Fruit fly (Drosophila melanogaster): Measurements from ENCODE around the gene Jhbp16.

Jhbp16 gene

DNA sequence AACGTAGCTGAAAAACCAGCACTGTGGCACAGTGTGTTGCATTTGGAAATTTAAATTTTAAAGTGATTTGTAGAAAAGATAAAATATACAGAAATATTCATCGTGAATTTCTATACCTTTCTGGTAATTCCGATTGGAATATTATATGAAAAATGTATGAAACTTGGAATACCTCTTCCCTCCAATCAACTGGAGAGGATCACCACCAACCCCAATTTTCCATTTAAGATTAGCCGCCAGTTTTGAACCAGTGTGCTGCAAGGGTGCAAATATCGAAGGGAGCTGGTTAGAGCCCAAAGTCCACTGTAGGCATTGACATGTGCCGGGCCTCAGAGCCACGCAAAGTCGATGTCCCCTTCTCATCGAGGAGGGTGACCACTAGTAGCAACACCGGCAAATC lies 21.0 kb upstream of the Jhbp16 start:
- TF ChIP-seq CG8478 (optimal IDR thresholded peaks at IDR 0.05) (no peak), CTCF (optimal IDR thresholded peaks at IDR 0.05) (no peak)

DNA sequence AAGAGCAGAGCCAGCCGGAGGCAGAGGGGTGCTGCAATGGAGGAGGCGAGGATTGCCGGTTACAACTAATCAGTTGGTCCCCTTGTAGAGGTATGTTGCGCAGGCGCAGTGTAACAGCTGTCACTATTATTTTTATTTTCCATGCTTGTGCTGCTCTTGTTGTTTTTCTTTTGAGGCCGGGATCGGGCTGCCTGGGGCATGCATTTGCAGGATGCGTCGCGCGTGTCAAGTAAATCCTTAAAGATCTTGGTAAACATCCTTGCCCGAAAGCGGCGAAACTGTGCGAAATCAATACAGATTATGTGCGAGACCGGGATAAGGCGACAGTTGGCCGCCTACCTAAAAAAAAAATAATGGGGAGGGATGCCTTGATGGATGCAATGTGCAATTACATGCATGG lies 20.0 kb upstream of the Jhbp16 start:
- no peak for TF ChIP-seq CTCF (optimal IDR thresholded peaks at IDR 0.05)

DNA sequence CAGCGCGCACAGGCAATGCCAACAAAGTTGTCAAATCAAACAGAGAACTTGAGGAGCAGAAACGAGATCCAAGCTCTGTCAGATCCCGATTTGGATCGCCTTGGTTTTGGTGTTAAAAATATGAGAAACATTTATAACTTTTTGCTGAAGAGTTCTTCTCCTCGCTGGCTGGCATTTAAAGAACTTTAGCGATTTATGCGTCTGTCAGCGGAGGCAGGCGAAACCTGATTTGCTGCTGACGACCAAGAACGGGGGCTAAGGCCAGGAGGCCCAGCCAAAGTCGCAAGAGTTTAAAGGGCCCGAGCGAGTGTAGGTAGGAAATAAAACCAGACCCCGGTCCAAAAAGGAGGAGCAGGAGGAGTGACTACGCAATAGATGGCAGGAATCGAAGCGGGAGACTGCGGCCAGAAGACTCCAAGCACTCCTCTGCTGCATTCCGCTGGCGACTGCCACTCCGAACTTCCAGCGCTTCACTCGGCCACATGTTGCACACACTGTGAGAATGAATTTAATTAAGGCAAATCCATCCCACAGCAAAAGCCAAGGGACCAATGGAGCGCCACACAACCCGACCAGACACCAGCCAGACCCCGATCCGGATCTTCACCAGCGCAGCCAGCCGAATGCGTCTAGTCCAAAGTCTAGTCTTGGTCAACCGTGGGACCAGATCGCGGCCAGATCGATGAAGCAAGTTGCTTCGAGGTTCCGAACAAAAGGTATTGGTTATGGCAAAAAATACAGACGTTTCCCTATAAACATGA lies 18.1 kb upstream of the Jhbp16 start:
- TF ChIP-seq CTCF (optimal IDR thresholded peaks at IDR 0.05) (no peak), CG8478 (optimal IDR thresholded peaks at IDR 0.05) (no peak)

DNA sequence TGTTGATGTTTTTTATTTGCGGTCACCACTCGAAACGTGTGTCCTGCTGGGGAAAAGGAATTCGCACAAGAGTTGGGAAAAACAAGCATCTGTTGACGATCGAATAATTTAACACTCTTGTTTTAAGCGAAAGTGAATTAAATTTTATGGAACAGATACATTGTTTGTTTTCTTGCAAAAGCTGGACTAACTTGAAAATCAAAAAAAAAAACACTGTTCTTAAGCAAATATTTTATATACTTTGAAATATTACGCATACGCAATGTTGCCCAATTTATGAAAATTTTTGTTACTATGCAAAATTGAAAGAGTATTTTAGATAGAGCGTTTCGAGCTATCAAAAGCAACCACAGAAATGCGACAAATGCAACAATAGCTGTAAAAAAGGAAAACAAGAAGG lies 15.7 kb upstream of the Jhbp16 start:
- TF ChIP-seq CG8478 (optimal IDR thresholded peaks at IDR 0.05): no peak
- no peak for TF ChIP-seq CTCF (optimal IDR thresholded peaks at IDR 0.05)

DNA sequence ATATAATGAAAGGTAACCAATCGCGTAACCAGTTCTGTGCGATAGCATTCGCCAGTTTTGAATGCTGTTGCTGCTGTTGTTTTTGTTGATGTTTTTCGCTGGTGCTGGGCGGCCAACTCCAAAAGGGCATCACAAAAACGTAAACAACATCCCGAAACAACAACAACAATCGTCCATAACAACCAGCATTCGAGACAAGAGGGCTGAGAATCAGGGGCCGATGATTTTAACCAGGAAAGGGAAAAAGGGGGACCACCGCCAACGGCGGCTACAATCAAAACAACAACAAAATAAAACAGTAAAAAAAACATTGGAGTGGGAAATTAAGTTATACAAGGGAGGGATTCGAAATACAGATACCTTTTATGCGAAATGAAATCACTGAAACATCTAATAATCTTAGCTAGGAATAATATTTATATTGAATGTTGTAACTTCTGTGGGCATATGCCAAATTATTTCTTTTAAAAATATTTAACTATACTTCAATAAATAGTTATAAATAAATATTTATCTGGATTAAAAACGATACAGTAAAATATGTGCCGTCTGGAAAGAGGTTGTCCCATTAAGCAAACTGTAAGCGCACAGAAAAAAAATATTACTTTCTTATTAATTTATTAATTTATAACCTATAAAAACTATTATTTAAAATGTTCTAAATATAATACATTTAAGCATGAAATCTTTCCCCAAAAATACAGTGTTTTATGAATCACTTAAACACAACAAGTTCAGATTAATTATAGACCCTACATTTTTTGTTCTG lies 15.0 kb upstream of the Jhbp16 start:
- TF ChIP-seq CTCF (optimal IDR thresholded peaks at IDR 0.05) (no peak), CG8478 (optimal IDR thresholded peaks at IDR 0.05) (no peak)

- TF ChIP-seq CG8478 (optimal IDR thresholded peaks at IDR 0.05): no peak
- no peak for TF ChIP-seq CTCF (optimal IDR thresholded peaks at IDR 0.05)
These were observed 14.2 kb upstream of the Jhbp16 start for dm6 chr3R:21649823-21650499.

DNA sequence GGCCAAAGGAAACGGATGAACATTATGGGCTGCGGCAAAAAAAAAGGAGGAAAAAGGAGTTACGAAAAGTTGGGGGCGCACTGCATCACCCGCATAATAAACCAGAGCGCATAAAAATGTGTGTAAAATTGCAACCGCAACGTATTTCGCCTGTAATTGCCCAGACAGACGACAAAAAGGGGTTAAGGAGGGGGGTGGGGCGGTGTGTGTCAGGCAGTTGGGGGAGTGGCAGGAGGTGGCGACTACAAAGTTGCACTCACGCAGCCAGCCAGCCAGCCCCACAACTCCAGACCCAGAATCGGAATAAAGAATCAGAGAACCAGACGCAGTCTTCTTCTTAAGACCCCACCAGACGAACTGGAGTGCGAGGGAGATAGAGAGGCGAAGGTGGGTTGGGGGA lies 13.7 kb upstream of the Jhbp16 start:
- TF ChIP-seq CG8478 (optimal IDR thresholded peaks at IDR 0.05) (no peak), CTCF (optimal IDR thresholded peaks at IDR 0.05) (no peak)

DNA sequence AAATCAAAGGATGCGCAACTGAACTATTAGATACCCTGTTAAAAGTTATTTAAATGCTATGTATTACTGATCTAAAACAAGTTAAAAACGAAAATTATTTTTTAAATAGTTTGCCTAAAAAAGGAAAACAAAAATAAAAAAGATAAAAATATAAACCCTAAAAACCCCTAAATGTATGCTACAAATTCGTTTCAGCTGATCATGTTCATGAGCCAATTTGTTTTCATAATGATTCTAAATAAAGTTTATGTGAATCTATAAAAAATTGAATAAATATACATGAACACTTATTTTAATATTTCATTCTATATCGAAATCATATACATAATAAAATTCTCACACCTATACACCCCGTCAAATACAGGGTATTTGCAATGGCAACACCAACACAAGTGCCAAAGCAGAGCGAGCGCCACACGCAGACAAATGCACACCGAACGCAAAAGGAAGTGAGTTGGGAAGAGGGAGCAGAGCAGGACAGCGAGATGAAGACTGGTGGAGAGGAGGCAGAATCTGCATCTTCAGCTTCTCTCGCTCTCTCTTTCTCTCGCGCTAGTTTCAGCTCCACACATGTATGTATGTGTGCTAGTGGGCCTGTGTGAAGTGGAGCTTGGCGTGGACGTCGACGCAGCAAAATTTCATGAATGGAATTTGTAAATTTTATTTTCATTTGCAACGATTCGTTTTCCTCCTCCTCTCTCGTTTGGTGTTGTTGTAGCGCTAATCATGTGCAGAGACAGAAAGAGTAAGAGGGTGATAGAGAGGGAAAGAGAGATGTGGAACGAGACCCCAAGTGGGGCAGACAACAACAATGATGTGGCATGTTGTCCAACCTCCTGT lies 12.9 kb upstream of the Jhbp16 start:
- no peak for TF ChIP-seq CG8478 (optimal IDR thresholded peaks at IDR 0.05)
- no peak for TF ChIP-seq CTCF (optimal IDR thresholded peaks at IDR 0.05)

DNA sequence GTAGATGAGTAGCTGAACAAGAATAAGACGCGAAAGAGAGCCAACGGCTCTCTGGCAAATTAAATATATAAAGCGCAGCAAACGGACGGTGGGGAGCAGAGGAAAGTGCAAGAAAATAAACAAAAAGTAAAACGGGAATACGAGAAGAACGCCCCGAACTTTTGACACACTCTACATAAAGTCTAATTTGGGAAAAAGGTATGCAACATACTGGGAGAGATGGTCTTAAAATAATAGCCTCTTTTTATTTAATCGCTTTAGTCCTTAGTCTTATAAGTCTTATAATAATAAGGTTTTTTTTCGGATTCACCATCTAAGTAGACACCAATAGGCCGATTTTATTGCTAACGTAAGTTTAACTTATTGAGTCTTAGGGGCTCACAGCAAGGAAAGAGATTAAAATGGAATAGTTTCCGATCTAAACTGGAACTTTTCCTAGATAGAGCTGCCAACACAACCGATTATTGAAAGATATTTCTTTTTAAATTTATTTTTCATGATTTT lies 11.2 kb upstream of the Jhbp16 start:
- TF ChIP-seq CG8478 (optimal IDR thresholded peaks at IDR 0.05) (no peak), CTCF (optimal IDR thresholded peaks at IDR 0.05) (no peak)

dm6 chr3R:21653434-21653833 lies 10.8 kb upstream of the Jhbp16 start:
- TF ChIP-seq CTCF (optimal IDR thresholded peaks at IDR 0.05) (no peak), CG8478 (optimal IDR thresholded peaks at IDR 0.05) (no peak)

DNA sequence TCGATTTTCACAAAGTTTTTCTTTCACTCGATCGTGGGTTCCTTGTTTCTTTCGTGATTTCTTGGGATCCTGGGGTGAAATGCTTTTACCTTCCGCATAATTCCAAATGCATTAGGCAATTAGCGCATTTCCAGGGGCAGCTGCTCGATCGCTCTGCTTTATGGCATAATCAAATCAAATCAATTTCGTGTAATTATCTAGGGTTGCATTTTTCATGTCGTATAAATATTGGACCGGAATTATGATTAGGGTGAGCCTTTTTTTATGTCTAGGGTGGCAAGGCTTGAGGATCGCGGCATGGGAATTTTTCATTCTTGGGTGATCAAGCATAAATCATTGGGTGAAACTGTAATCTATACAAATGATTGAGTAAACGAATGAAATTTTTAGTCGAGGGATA lies 9.4 kb upstream of the Jhbp16 start:
- no peak for TF ChIP-seq CG8478 (optimal IDR thresholded peaks at IDR 0.05)
- TF ChIP-seq CTCF (optimal IDR thresholded peaks at IDR 0.05): no peak

DNA sequence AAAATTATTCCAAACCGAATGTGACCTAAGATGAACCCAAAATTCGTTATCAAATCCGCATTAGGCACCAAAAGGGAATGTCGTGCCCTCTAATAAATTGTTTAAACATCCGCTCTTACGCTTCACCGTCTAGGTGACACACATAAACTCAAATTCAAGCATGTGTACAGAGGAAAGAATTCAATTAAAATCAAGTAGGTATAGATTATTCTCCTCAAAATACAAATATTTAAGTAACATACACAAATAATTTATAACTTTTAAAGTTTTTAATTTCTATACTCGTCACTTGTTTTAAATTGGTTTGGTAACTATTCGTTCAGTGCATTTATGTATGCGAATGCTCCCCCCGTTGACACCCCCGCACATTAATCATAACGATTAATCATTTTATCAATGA lies 8.8 kb upstream of the Jhbp16 start:
- TF ChIP-seq CTCF (optimal IDR thresholded peaks at IDR 0.05): no peak
- no peak for TF ChIP-seq CG8478 (optimal IDR thresholded peaks at IDR 0.05)

dm6 chr3R:21656492-21657484 lies 7.4 kb upstream of the Jhbp16 start:
- TF ChIP-seq CTCF (optimal IDR thresholded peaks at IDR 0.05) (no peak), CG8478 (optimal IDR thresholded peaks at IDR 0.05) (no peak)

Data from S2 (cell line).